Fruit fly (Drosophila melanogaster) whole organism, prepupa: Measurements from ENCODE around the gene gdl-ORF39.

Source experiments
- Blimp-1 ChIP-seq: fragments of 200-800 bp; sonication (Bioruptor generic); optimal IDR thresholded peaks from 3 replicates; lab custom pipeline; 2017; ENCODE audit warnings: missing biosample characterization, missing genetic modification characterization, mild to moderate bottlenecking, moderate library complexity, missing genetic modification reagents
- CG10669 ChIP-seq: fragments of 200-800 bp; sonication (Bioruptor generic); optimal IDR thresholded peaks from 3 replicates; lab custom pipeline; 2018; ENCODE audit warnings: missing biosample characterization, mild to moderate bottlenecking, missing genetic modification characterization, moderate library complexity
- CG11762 ChIP-seq: fragments of 200-800 bp; sonication (Bioruptor generic); optimal IDR thresholded peaks from 3 replicates; lab custom pipeline; 2016; ENCODE audit warnings: missing biosample characterization, missing genetic modification characterization; ENCODE audit not compliant: insufficient read depth
- CG11902 ChIP-seq: fragments of 200-800 bp; sonication (Bioruptor generic); optimal IDR thresholded peaks from 3 replicates; lab custom pipeline; 2016; ENCODE audit warnings: missing biosample characterization, missing genetic modification characterization
- CG1621 ChIP-seq: fragments of 200-800 bp; sonication (Bioruptor generic); optimal IDR thresholded peaks from 3 replicates; lab custom pipeline; 2018; ENCODE audit warnings: missing biosample characterization, mild to moderate bottlenecking, missing genetic modification characterization
- CG16779 ChIP-seq: fragments of 200-800 bp; sonication (Bioruptor generic); optimal IDR thresholded peaks from 3 replicates; lab custom pipeline; 2017; ENCODE audit warnings: missing biosample characterization, mild to moderate bottlenecking, missing genetic modification characterization
- CG31627 ChIP-seq: fragments of 200-800 bp; sonication (Bioruptor generic); optimal IDR thresholded peaks from 3 replicates; lab custom pipeline; 2016; ENCODE audit warnings: missing biosample characterization, missing genetic modification characterization
- CG32006 ChIP-seq: fragments of 200-800 bp; sonication (Bioruptor generic); optimal IDR thresholded peaks from 3 replicates; lab custom pipeline; 2017; ENCODE audit warnings: missing biosample characterization, mild to moderate bottlenecking, missing genetic modification characterization
- CG34406 ChIP-seq: fragments of 200-800 bp; sonication (Bioruptor generic); optimal IDR thresholded peaks from 3 replicates; lab custom pipeline; 2016; ENCODE audit warnings: missing biosample characterization, missing genetic modification characterization
- CG3919 ChIP-seq: fragments of 200-800 bp; sonication (Bioruptor generic); optimal IDR thresholded peaks from 3 replicates; lab custom pipeline; 2016; ENCODE audit warnings: missing biosample characterization, missing genetic modification characterization
- CG4318 ChIP-seq: fragments of 200-800 bp; sonication (Bioruptor generic); optimal IDR thresholded peaks from 3 replicates; lab custom pipeline; 2017; ENCODE audit warnings: missing biosample characterization, mild to moderate bottlenecking, missing genetic modification characterization
- CG6163 ChIP-seq: fragments of 200-800 bp; sonication (Bioruptor generic); IDR thresholded peaks from 3 replicates; pipeline ENCODE4 v1.3.6; 2022; ENCODE audit warnings: missing biosample characterization, missing genetic modification characterization
- CG6276 ChIP-seq: fragments of 200-800 bp; sonication (Bioruptor generic); optimal IDR thresholded peaks from 2 replicates; lab custom pipeline; 2017; ENCODE audit warnings: missing biosample characterization, mild to moderate bottlenecking, missing genetic modification characterization
- CG6792 ChIP-seq: fragments of 200-800 bp; sonication (Bioruptor generic); optimal IDR thresholded peaks from 3 replicates; lab custom pipeline; 2016; ENCODE audit warnings: missing biosample characterization, missing genetic modification characterization
- CG6808 ChIP-seq: fragments of 200-800 bp; sonication (Bioruptor generic); optimal IDR thresholded peaks from 3 replicates; lab custom pipeline; 2017; ENCODE audit warnings: missing biosample characterization, missing genetic modification characterization, mild to moderate bottlenecking, moderate library complexity, missing genetic modification reagents
- CG6854 ChIP-seq: fragments of 200-800 bp; sonication (Bioruptor generic); optimal IDR thresholded peaks from 2 replicates; lab custom pipeline; 2017; ENCODE audit warnings: missing biosample characterization, mild to moderate bottlenecking, missing genetic modification characterization
- CG8119 ChIP-seq: fragments of 200-800 bp; sonication (Bioruptor generic); IDR thresholded peaks from 3 replicates; pipeline ENCODE4 v1.3.6; 2022; ENCODE audit warnings: missing biosample characterization, missing genetic modification characterization
- CG9139 ChIP-seq: fragments of 200-800 bp; sonication (Bioruptor generic); optimal IDR thresholded peaks from 3 replicates; lab custom pipeline; 2017; ENCODE audit warnings: missing biosample characterization, mild to moderate bottlenecking, missing genetic modification characterization
- Eip78C ChIP-seq: fragments of 200-800 bp; sonication (Bioruptor generic); peaks from one replicate; lab custom pipeline; 2016; ENCODE audit warnings: missing biosample characterization, missing genetic modification characterization
- Ets21C ChIP-seq: fragments of 200-800 bp; sonication (Bioruptor generic); optimal IDR thresholded peaks from 3 replicates; lab custom pipeline; 2016; ENCODE audit warnings: missing biosample characterization, missing genetic modification characterization
- Ets96B ChIP-seq: fragments of 200-800 bp; optimal IDR thresholded peaks from 2 replicates; lab custom pipeline; 2019; ENCODE audit warnings: missing biosample characterization, mild to moderate bottlenecking, missing genetic modification characterization, moderate library complexity
- Gug ChIP-seq: fragments of 200-800 bp; sonication (Bioruptor generic); IDR thresholded peaks from 2 replicates; pipeline ENCODE4 v1.3.6; 2022; ENCODE audit warnings: missing biosample characterization, missing genetic modification characterization
- Hr38 ChIP-seq: sonication (Bioruptor generic); optimal IDR thresholded peaks from 2 replicates; lab custom pipeline; 2016; ENCODE audit warnings: missing biosample characterization, missing genetic modification characterization
- Hr39 ChIP-seq: fragments of 200-800 bp; sonication (Bioruptor generic); optimal IDR thresholded peaks from 2 replicates; lab custom pipeline; 2016; ENCODE audit warnings: missing biosample characterization, missing genetic modification characterization
- Hr4 ChIP-seq: fragments of 200-800 bp; sonication (Bioruptor generic); optimal IDR thresholded peaks from 3 replicates; lab custom pipeline; 2016; ENCODE audit warnings: missing biosample characterization, missing genetic modification characterization
- Met ChIP-seq: fragments of 200-800 bp; sonication (Bioruptor generic); optimal IDR thresholded peaks from 3 replicates; lab custom pipeline; 2016; ENCODE audit warnings: missing biosample characterization, missing genetic modification characterization
- Smox ChIP-seq: fragments of 200-800 bp; sonication (Bioruptor generic); optimal IDR thresholded peaks from 3 replicates; lab custom pipeline; 2016; ENCODE audit warnings: missing biosample characterization, missing genetic modification characterization
- Sox14 ChIP-seq: fragments of 200-800 bp; sonication (Bioruptor generic); optimal IDR thresholded peaks from 3 replicates; lab custom pipeline; 2016; ENCODE audit warnings: missing biosample characterization, missing genetic modification characterization
- Sox15 ChIP-seq: fragments of 200-800 bp; sonication (Bioruptor generic); optimal IDR thresholded peaks from 3 replicates; lab custom pipeline; 2016; ENCODE audit warnings: missing biosample characterization, missing genetic modification characterization
- achi ChIP-seq: fragments of 200-800 bp; sonication (Bioruptor generic); optimal IDR thresholded peaks from 3 replicates; lab custom pipeline; 2016; ENCODE audit warnings: missing biosample characterization, missing genetic modification characterization
- acj6 ChIP-seq: fragments of 200-800 bp; sonication (Bioruptor generic); optimal IDR thresholded peaks from 3 replicates; lab custom pipeline; 2016; ENCODE audit warnings: missing biosample characterization, missing genetic modification characterization
- cyc ChIP-seq: fragments of 200-800 bp; sonication (Bioruptor generic); optimal IDR thresholded peaks from 3 replicates; lab custom pipeline; 2016; ENCODE audit warnings: missing biosample characterization, missing genetic modification characterization
- dac ChIP-seq: fragments of 200-800 bp; sonication (Bioruptor generic); optimal IDR thresholded peaks from 2 replicates; lab custom pipeline; 2017; ENCODE audit warnings: missing biosample characterization, mild to moderate bottlenecking, missing genetic modification characterization
- dsx ChIP-seq: fragments of 200-800 bp; optimal IDR thresholded peaks from 3 replicates; lab custom pipeline; 2019; ENCODE audit warnings: missing biosample characterization, mild to moderate bottlenecking, missing genetic modification characterization, moderate library complexity; ENCODE audit not compliant: poor library complexity, severe bottlenecking
- eg ChIP-seq: fragments of 200-800 bp; sonication (Bioruptor generic); IDR thresholded peaks from 3 replicates; pipeline ENCODE4 v1.3.6; 2022; ENCODE audit warnings: missing biosample characterization, missing genetic modification characterization
- esn ChIP-seq: fragments of 200-800 bp; sonication (Bioruptor generic); optimal IDR thresholded peaks from 2 replicates; lab custom pipeline; 2016; ENCODE audit warnings: missing biosample characterization, mild to moderate bottlenecking, missing genetic modification characterization, moderate library complexity
- fd59A ChIP-seq: fragments of 200-800 bp; sonication (Bioruptor generic); optimal IDR thresholded peaks from 2 replicates; lab custom pipeline; 2017; ENCODE audit warnings: missing biosample characterization, mild to moderate bottlenecking, missing genetic modification characterization, missing genetic modification reagents
- fkh ChIP-seq: fragments of 200-800 bp; sonication (Bioruptor generic); optimal IDR thresholded peaks from 3 replicates; lab custom pipeline; 2017; ENCODE audit warnings: missing biosample characterization, mild to moderate bottlenecking, missing genetic modification characterization, moderate library complexity
- lz ChIP-seq: fragments of 200-800 bp; sonication (Bioruptor generic); optimal IDR thresholded peaks from 3 replicates; lab custom pipeline; 2016; ENCODE audit warnings: missing biosample characterization, missing genetic modification characterization
- net ChIP-seq: fragments of 200-800 bp; sonication (Bioruptor generic); optimal IDR thresholded peaks from 3 replicates; lab custom pipeline; 2016; ENCODE audit warnings: missing biosample characterization, missing genetic modification characterization
- pdm3 ChIP-seq: fragments of 200-800 bp; sonication (Bioruptor generic); optimal IDR thresholded peaks from 3 replicates; lab custom pipeline; 2016; ENCODE audit warnings: missing biosample characterization, missing genetic modification characterization
- salr ChIP-seq, 2 experiments: fragments of 200-800 bp; sonication (Bioruptor generic); optimal IDR thresholded peaks; 3 replicates each; lab custom pipeline; 2016 to 2018; ENCODE audit warnings: missing biosample characterization in 2 of 2, missing genetic modification characterization in 2 of 2, mild to moderate bottlenecking in 1 of 2
- svp ChIP-seq: fragments of 200-800 bp; sonication (Bioruptor generic); peaks from one replicate; lab custom pipeline; 2016; ENCODE audit warnings: missing biosample characterization, missing genetic modification characterization
- topi ChIP-seq: fragments of 200-800 bp; sonication (Bioruptor generic); optimal IDR thresholded peaks from 3 replicates; lab custom pipeline; 2016; ENCODE audit warnings: missing biosample characterization, missing genetic modification characterization
- vri ChIP-seq: fragments of 200-800 bp; sonication (Bioruptor generic); optimal IDR thresholded peaks from 3 replicates; lab custom pipeline; 2016; ENCODE audit warnings: missing biosample characterization, mild to moderate bottlenecking, missing genetic modification characterization

Gene gdl-ORF39

DNA sequence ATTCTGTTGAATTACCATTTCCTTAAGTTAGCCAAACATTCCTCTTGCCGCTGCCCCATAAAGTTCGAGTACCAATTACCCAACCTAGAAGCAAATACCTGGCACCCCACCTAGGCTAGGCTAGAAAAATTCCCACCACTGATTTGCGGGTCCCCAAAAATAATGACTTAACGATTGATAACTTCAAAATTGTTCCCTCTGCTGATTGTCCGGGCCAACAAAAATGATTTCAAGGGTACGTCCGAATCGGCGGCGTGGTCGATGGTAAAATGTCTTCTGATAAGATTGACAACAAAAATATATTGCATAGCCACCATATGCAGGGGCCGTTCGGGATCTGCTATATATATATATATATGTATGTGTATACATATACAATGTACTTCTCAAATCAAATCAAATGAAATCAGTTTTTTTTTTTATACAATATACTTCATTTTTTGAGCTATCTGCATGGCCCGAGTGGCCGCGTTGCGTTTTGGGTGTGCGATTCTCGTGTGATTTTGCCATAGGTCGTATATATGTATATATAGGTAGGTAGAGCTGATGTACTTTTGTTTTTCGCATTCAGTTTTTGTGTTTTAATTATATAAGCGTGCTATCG lies 38.0 kb downstream of the gdl-ORF39 start:
- TF ChIP-seq vri (GFP tag; lab: Kevin White, UChicago) (peak; percentile 94), eg (no peak), salr (GFP tag; optimal IDR thresholded peaks at IDR 0.05; lab: Kevin White, UChicago) (no peak), topi (no peak)

DNA sequence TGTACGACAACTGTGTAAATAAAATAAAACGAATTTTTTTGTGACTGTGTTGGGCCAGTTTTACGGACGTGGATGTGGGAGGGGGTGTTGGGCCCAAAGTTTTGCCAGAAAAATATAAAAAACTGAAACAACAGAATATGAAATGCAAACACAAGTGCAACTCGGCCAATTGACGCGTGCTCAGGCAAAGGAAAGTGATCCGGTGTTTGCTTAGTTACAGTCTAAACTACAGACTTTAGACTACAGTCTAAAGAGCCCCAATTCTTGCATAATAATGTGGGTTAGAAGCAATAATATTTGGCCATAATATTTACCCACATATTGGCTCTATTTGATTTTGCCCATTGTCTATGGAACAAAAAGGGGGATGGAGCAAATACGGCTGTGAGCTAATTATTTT lies 39.6 kb downstream of the gdl-ORF39 start:
- TF ChIP-seq vri (GFP tag; lab: Kevin White, UChicago) (peak; percentile 50), Gug (GFP tag; lab: Robert Waterston, UW) (no peak), fkh (GFP tag; lab: Kevin White, UChicago) (peak; percentile 86)
- TF ChIP-seq, all 60 proteins: peak for 2

DNA sequence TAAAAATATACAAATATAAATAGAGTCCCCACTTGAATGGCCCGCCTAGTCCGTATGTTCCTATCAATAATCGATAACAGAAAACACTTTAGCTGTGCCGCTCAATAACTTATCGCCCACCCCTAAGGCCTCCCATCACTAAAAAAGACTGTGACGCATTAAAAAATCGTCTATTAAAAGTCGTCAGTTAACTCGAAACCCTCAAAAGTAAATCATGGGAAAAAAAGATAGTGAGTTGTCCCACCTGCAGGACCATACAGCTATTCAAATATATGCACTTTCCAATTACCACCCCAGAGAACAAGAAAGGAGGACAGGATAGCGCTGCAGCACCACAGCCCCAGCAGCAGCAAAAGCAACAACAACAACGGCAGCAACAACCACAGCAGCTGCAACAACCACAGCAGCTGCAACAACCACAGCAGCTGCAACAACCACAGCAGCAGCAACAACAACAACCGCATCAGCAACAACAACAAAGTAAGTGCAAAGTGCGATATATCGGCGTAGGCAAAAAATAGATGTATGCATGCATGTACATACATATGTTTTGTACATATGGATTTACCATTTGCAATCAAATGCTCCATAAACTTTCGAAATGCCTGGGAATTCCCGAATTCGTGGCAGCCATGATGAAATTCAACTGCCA lies 44.9 kb downstream of the gdl-ORF39 start, which contains the start of gene AGO2:
TSS of gene AGO2 (plus strand) at position 121 of the 652 bp plus-strand sequence.
- TF ChIP-seq Gug (GFP tag; lab: Robert Waterston, UW) (peak; percentile 81), Blimp-1 (GFP tag; lab: Kevin White, UChicago) (peak; percentile 56), Eip78C (GFP tag; lab: Kevin White, UChicago) (peak; percentile 59), Hr4 (GFP tag; lab: Kevin White, UChicago) (no peak), cyc (GFP tag; lab: Kevin White, UChicago) (no peak), vri (GFP tag; lab: Kevin White, UChicago) (peak; percentile 30), CG16779 (tag; lab: Kevin White, UChicago) (peak; percentile 62), CG6808 (GFP tag; lab: Kevin White, UChicago) (peak; percentile 91), svp (GFP tag; lab: Kevin White, UChicago) (peak; percentile 55), CG10669 (GFP tag; lab: Kevin White, UChicago) (peak; percentile 87), CG11902 (GFP tag; lab: Kevin White, UChicago) (no peak), lz (no peak), CG6792 (GFP tag; lab: Kevin White, UChicago) (no peak), dac (GFP tag; lab: Kevin White, UChicago) (peak; percentile 56), esn (GFP tag; lab: Kevin White, UChicago) (peak; percentile 43), CG32006 (GFP tag; lab: Kevin White, UChicago) (no peak), topi (peak; percentile 50), CG8119 (GFP tag; lab: Robert Waterston, UW) (no peak), Hr39 (no peak), CG31627 (GFP tag; lab: Kevin White, UChicago) (no peak), fkh (GFP tag; lab: Kevin White, UChicago) (no peak), CG3919 (GFP tag; lab: Kevin White, UChicago) (peak; percentile 85), CG9139 (GFP tag; lab: Kevin White, UChicago) (peak; percentile 80), pdm3 (GFP tag; lab: Kevin White, UChicago) (no peak), CG4318 (GFP tag; lab: Kevin White, UChicago) (no peak), Sox15 (GFP tag; lab: Kevin White, UChicago) (no peak), Smox (GFP tag; lab: Kevin White, UChicago) (no peak), CG6854 (GFP tag; lab: Kevin White, UChicago) (peak; percentile 67), salr (GFP tag; optimal IDR thresholded peaks at IDR 0.05; lab: Kevin White, UChicago) (no peak), Sox14 (GFP tag; lab: Kevin White, UChicago) (peak; percentile 18), CG34406 (GFP tag; lab: Kevin White, UChicago) (no peak), CG11762 (GFP tag; lab: Kevin White, UChicago) (peak; percentile 78), CG6163 (GFP tag; lab: Robert Waterston, UW) (no peak), Hr38 (GFP tag; lab: Kevin White, UChicago) (no peak), CG6276 (peak; percentile 97), eg (peak; percentile 91; the same call in 2 of the 3 replicates), achi (GFP tag; lab: Kevin White, UChicago) (no peak), Ets21C (GFP tag; lab: Kevin White, UChicago) (no peak), Met (GFP tag; lab: Kevin White, UChicago) (peak; percentile 19), CG1621 (tag; lab: Kevin White, UChicago) (peak; percentile 65), dsx (GFP tag; lab: Kevin White, UChicago) (peak; percentile 94), acj6 (GFP tag; lab: Kevin White, UChicago) (no peak), Ets96B (tag; lab: Kevin White, UChicago) (peak; percentile 47), net (GFP tag; lab: Kevin White, UChicago) (no peak), fd59A (no peak)
